Fruit fly (Drosophila melanogaster) whole organism, embryonic: Measurements from ENCODE around the gene dbe.

Source experiments
- Antp ChIP-seq: fragments of 200-800 bp; sonication (Bioruptor generic); optimal IDR thresholded peaks from 3 replicates; lab custom pipeline; 2016; ENCODE audit warnings: missing biosample characterization, missing genetic modification characterization
- Awh ChIP-seq: fragments of 200-800 bp; sonication (Bioruptor generic); IDR thresholded peaks from 2 replicates; pipeline ENCODE4, ENCODE4 v1.3.6; 2022; ENCODE audit warnings: missing biosample characterization, missing genetic modification characterization
- BtbVII ChIP-seq: fragments of 200-800 bp; sonication (Bioruptor generic); optimal IDR thresholded peaks from 3 replicates; lab custom pipeline; 2017; ENCODE audit warnings: missing biosample characterization, mild to moderate bottlenecking, missing genetic modification characterization
- CG10209 ChIP-seq: fragments of 200-800 bp; sonication (Bioruptor generic); optimal IDR thresholded peaks from 3 replicates; lab custom pipeline; 2017; ENCODE audit warnings: missing biosample characterization, mild to moderate bottlenecking, missing genetic modification characterization, missing genetic modification reagents
- CG10267 ChIP-seq: fragments of 200-800 bp; sonication (Bioruptor generic); optimal IDR thresholded peaks from 2 replicates; lab custom pipeline; 2018; ENCODE audit warnings: missing biosample characterization, mild to moderate bottlenecking, missing genetic modification characterization, moderate library complexity
- CG10565 ChIP-seq: fragments of 200-800 bp; sonication (Bioruptor generic); optimal IDR thresholded peaks from 3 replicates; lab custom pipeline; 2016; ENCODE audit warnings: missing biosample characterization, mild to moderate bottlenecking, missing genetic modification characterization
- CG10654 ChIP-seq: fragments of 200-800 bp; sonication (Bioruptor generic); optimal IDR thresholded peaks from 2 replicates; lab custom pipeline; 2016; ENCODE audit warnings: missing biosample characterization, missing genetic modification characterization
- CG11398 ChIP-seq: fragments of 200-800 bp; sonication (Bioruptor generic); optimal IDR thresholded peaks from 2 replicates; lab custom pipeline; 2016; ENCODE audit warnings: missing biosample characterization, missing genetic modification characterization
- CG12299 ChIP-seq: fragments of 200-800 bp; sonication (Bioruptor generic); optimal IDR thresholded peaks from 2 replicates; lab custom pipeline; 2018; ENCODE audit warnings: missing biosample characterization, mild to moderate bottlenecking, missing genetic modification characterization
- CG13624 ChIP-seq: fragments of 200-800 bp; sonication (Bioruptor generic); optimal IDR thresholded peaks from 2 replicates; lab custom pipeline; 2016; ENCODE audit warnings: missing biosample characterization, missing genetic modification characterization
- CG17361 ChIP-seq: fragments of 200-800 bp; sonication (Bioruptor generic); IDR thresholded peaks from 3 replicates; pipeline ENCODE4 v1.3.6; 2022; ENCODE audit warnings: missing biosample characterization, missing genetic modification characterization
- CG18011 ChIP-seq: fragments of 200-800 bp; sonication (Bioruptor generic); optimal IDR thresholded peaks from 2 replicates; lab custom pipeline; 2017; ENCODE audit warnings: missing biosample characterization, missing genetic modification characterization, mild to moderate bottlenecking, moderate library complexity, missing genotype
- CG18476 ChIP-seq: fragments of 200-800 bp; sonication (Bioruptor generic); optimal IDR thresholded peaks from 2 replicates; lab custom pipeline; 2016; ENCODE audit warnings: missing biosample characterization, mild to moderate bottlenecking, missing genetic modification characterization
- CG2116 ChIP-seq: fragments of 200-800 bp; sonication (Bioruptor generic); optimal IDR thresholded peaks from 3 replicates; lab custom pipeline; 2018; ENCODE audit warnings: missing biosample characterization, mild to moderate bottlenecking, missing genetic modification characterization
- CG2120 ChIP-seq: fragments of 200-800 bp; sonication (Bioruptor generic); optimal IDR thresholded peaks from 3 replicates; lab custom pipeline; 2016; ENCODE audit warnings: missing biosample characterization, missing genetic modification characterization
- CG4404 ChIP-seq: fragments of 200-800 bp; sonication (Bioruptor generic); IDR thresholded peaks from 2 replicates; pipeline ENCODE4 v1.3.6; 2022; ENCODE audit warnings: missing biosample characterization, missing genetic modification characterization
- CG4617 ChIP-seq: fragments of 200-800 bp; sonication (Bioruptor generic); optimal IDR thresholded peaks from 3 replicates; lab custom pipeline; 2016; ENCODE audit warnings: missing biosample characterization, missing genetic modification characterization, borderline replicate concordance
- CG4730 ChIP-seq: fragments of 200-800 bp; sonication (Bioruptor generic); IDR thresholded peaks from 2 replicates; pipeline ENCODE4 v1.3.6; 2022; ENCODE audit warnings: missing biosample characterization, missing genetic modification characterization
- CG9797 ChIP-seq: fragments of 200-800 bp; sonication (Bioruptor generic); optimal IDR thresholded peaks from 3 replicates; lab custom pipeline; 2018; ENCODE audit warnings: missing biosample characterization, mild to moderate bottlenecking, missing genetic modification characterization
- Dip3 ChIP-seq: fragments of 200-800 bp; sonication (Bioruptor generic); optimal IDR thresholded peaks from 3 replicates; lab custom pipeline; 2016; ENCODE audit warnings: missing biosample characterization, missing genetic modification characterization
- Ets65A ChIP-seq: fragments of 200-800 bp; sonication (Bioruptor generic); peaks from one replicate; lab custom pipeline; 2016; ENCODE audit warnings: missing biosample characterization, missing genetic modification characterization
- Ets97D ChIP-seq: fragments of 200-800 bp; sonication (Bioruptor generic); optimal IDR thresholded peaks from 3 replicates; lab custom pipeline; 2016; ENCODE audit warnings: missing biosample characterization, missing genetic modification characterization
- Hmx ChIP-seq: fragments of 200-800 bp; sonication (Bioruptor generic); optimal IDR thresholded peaks from 2 replicates; lab custom pipeline; 2016; ENCODE audit warnings: missing biosample characterization, missing genetic modification characterization
- Oaz ChIP-seq: fragments of 200-800 bp; sonication (Bioruptor generic); IDR thresholded peaks from 2 replicates; pipeline ENCODE4 v1.3.6; 2022; ENCODE audit warnings: missing biosample characterization, missing genetic modification characterization
- Optix ChIP-seq: fragments of 200-800 bp; sonication (Bioruptor generic); IDR thresholded peaks from 3 replicates; pipeline ENCODE4 v1.3.6; 2022; ENCODE audit warnings: missing biosample characterization, missing genetic modification characterization
- Stat92E ChIP-seq, 3 experiments: fragments of >200 bp in 2 of 3; fragments of 200-800 bp in 1 of 3; sonication (Bioruptor generic) in 1 of 3; optimal IDR thresholded peaks; 2 replicates each; lab custom pipeline; 2017 to 2019; ENCODE audit warnings: missing biosample characterization in 3 of 3, missing genetic modification characterization in 3 of 3, mild to moderate bottlenecking in 1 of 3, moderate library complexity in 1 of 3
- Vsx1 ChIP-seq: fragments of 200-800 bp; sonication (Bioruptor generic); optimal IDR thresholded peaks from 2 replicates; lab custom pipeline; 2017; ENCODE audit warnings: missing biosample characterization, mild to moderate bottlenecking, missing genetic modification characterization, missing genetic modification reagents
- YL-1 ChIP-seq: fragments of 200-800 bp; sonication (Bioruptor generic); optimal IDR thresholded peaks from 3 replicates; lab custom pipeline; 2017; ENCODE audit warnings: missing biosample characterization, mild to moderate bottlenecking, missing genetic modification characterization
- abd-A ChIP-seq: fragments of 200-800 bp; sonication (Bioruptor generic); optimal IDR thresholded peaks from 3 replicates; lab custom pipeline; 2019; ENCODE audit warnings: missing biosample characterization, mild to moderate bottlenecking, missing genetic modification characterization, moderate library complexity
- ato ChIP-seq: fragments of 200-800 bp; sonication (Bioruptor generic); IDR thresholded peaks from 2 replicates; pipeline ENCODE4 v1.3.6; 2022; ENCODE audit warnings: missing biosample characterization, missing genetic modification characterization; ENCODE audit not compliant: partially characterized antibody
- bab2 ChIP-seq: fragments of 200-800 bp; sonication (Bioruptor generic); optimal IDR thresholded peaks from 2 replicates; lab custom pipeline; 2016; ENCODE audit warnings: missing biosample characterization, missing genetic modification characterization
- chm ChIP-seq: fragments of 200-800 bp; sonication (Bioruptor generic); IDR thresholded peaks from 2 replicates; pipeline ENCODE4 v1.3.6; 2022; ENCODE audit warnings: missing biosample characterization, missing genetic modification characterization
- danr ChIP-seq: fragments of 200-800 bp; sonication (Bioruptor generic); IDR thresholded peaks from 2 replicates; pipeline ENCODE4 v1.3.6; 2022; ENCODE audit warnings: missing biosample characterization, missing genetic modification characterization
- disco-r ChIP-seq: fragments of 200-800 bp; sonication (Bioruptor generic); optimal IDR thresholded peaks from 2 replicates; lab custom pipeline; 2016; ENCODE audit warnings: missing biosample characterization, missing genetic modification characterization
- dm ChIP-seq: fragments of 200-800 bp; sonication (Bioruptor generic); optimal IDR thresholded peaks from 3 replicates; lab custom pipeline; 2016; ENCODE audit warnings: missing biosample characterization, missing genetic modification characterization
- dpn ChIP-seq, 2 experiments: fragments of 200-800 bp; sonication (Bioruptor generic); optimal IDR thresholded peaks; 3 replicates each; lab custom pipeline; 2016; ENCODE audit warnings: missing biosample characterization in 2 of 2, missing genetic modification characterization in 2 of 2
- dysf ChIP-seq: fragments of 200-800 bp; sonication (Bioruptor generic); IDR thresholded peaks from 3 replicates; pipeline ENCODE4 v1.3.6; 2022; ENCODE audit warnings: missing biosample characterization, missing genetic modification characterization
- en ChIP-seq: fragments of 200-800 bp; sonication (Bioruptor generic); optimal IDR thresholded peaks from 2 replicates; lab custom pipeline; 2016; ENCODE audit warnings: missing biosample characterization, missing genetic modification characterization
- esg ChIP-seq: fragments of 200-800 bp; sonication (Bioruptor generic); conservative IDR thresholded peaks from 2 replicates; pipeline ENCODE4 v1.3.6; 2022; ENCODE audit warnings: missing biosample characterization, missing genetic modification characterization
- fru ChIP-seq: fragments of >200 bp; optimal IDR thresholded peaks from 2 replicates; lab custom pipeline; 2017
- fu2 ChIP-seq: fragments of 200-800 bp; sonication (Bioruptor generic); optimal IDR thresholded peaks from 2 replicates; lab custom pipeline; 2016; ENCODE audit warnings: missing biosample characterization, missing genetic modification characterization
- klu ChIP-seq: fragments of 200-800 bp; sonication (Bioruptor generic); IDR thresholded peaks from 2 replicates; pipeline ENCODE4 v1.3.6; 2022; ENCODE audit warnings: missing biosample characterization, missing genetic modification characterization
- luna ChIP-seq: fragments of 200-800 bp; sonication (Bioruptor generic); optimal IDR thresholded peaks from 2 replicates; lab custom pipeline; 2016; ENCODE audit warnings: missing biosample characterization, missing genetic modification characterization
- nerfin-2 ChIP-seq: fragments of 200-800 bp; sonication (Bioruptor generic); IDR thresholded peaks from 2 replicates; pipeline ENCODE4 v1.3.6; 2022; ENCODE audit warnings: missing biosample characterization, missing genetic modification characterization; ENCODE audit not compliant: partially characterized antibody
- pb ChIP-seq: fragments of 200-800 bp; sonication (Bioruptor generic); optimal IDR thresholded peaks from 3 replicates; lab custom pipeline; 2016; ENCODE audit warnings: missing biosample characterization, missing genetic modification characterization
- sima ChIP-seq: fragments of 200-800 bp; sonication (Bioruptor generic); optimal IDR thresholded peaks from 2 replicates; lab custom pipeline; 2016; ENCODE audit warnings: missing biosample characterization, missing genetic modification characterization
- sqz ChIP-seq: fragments of 200-800 bp; sonication (Bioruptor generic); optimal IDR thresholded peaks from 3 replicates; lab custom pipeline; 2018; ENCODE audit warnings: missing biosample characterization, mild to moderate bottlenecking, missing genetic modification characterization
- tna ChIP-seq: fragments of 200-800 bp; sonication (Bioruptor generic); IDR thresholded peaks from 2 replicates; pipeline ENCODE4 v1.3.6; 2022; ENCODE audit warnings: missing biosample characterization, missing genetic modification characterization; ENCODE audit not compliant: partially characterized antibody
- tx ChIP-seq: fragments of 200-800 bp; sonication (Bioruptor generic); optimal IDR thresholded peaks from 2 replicates; lab custom pipeline; 2016; ENCODE audit warnings: missing biosample characterization, missing genetic modification characterization
- yki ChIP-seq: fragments of >200 bp; optimal IDR thresholded peaks from 3 replicates; lab custom pipeline; 2018
- zen ChIP-seq: fragments of 200-800 bp; sonication (Bioruptor generic); optimal IDR thresholded peaks from 3 replicates; lab custom pipeline; 2018; ENCODE audit warnings: missing biosample characterization, mild to moderate bottlenecking, missing genetic modification characterization, moderate library complexity

The dbe gene

dm6 chr2L:847189-847987, 22.3 kb downstream of the dbe start (continued):
- TF ChIP-seq Antp (GFP tag; lab: Kevin White, UChicago) (no peak), dm (GFP tag; lab: Kevin White, UChicago) (no peak), CG4617 (GFP tag; lab: Kevin White, UChicago) (no peak), Vsx1 (no peak), CG11398 (GFP tag; lab: Kevin White, UChicago) (no peak), Ets65A (GFP tag; lab: Kevin White, UChicago) (no peak), CG4404 (no peak), CG10565 (GFP tag; lab: Kevin White, UChicago) (no peak), CG2120 (peak; percentile 12), abd-A (tag; lab: Kevin White, UChicago) (no peak), CG18011 (no peak), tx (GFP tag; lab: Kevin White, UChicago) (no peak), chm (no peak), yki (lab: Kevin White, UChicago) (no peak), sqz (GFP tag; lab: Kevin White, UChicago) (no peak), pb (no peak), danr (GFP tag; lab: Robert Waterston, UW) (no peak), Optix (GFP tag; lab: Robert Waterston, UW) (no peak), BtbVII (GFP tag; lab: Kevin White, UChicago) (no peak), zen (no peak), CG17361 (GFP tag; lab: Robert Waterston, UW) (peak; percentile 68; the same call in 2 of the 3 replicates), CG18476 (GFP tag; lab: Kevin White, UChicago) (no peak), fru (lab: Kevin White, UChicago) (no peak), dysf (GFP tag; lab: Robert Waterston, UW) (no peak), en (GFP tag; lab: Kevin White, UChicago) (no peak), CG12299 (tag; lab: Kevin White, UChicago) (no peak), Dip3 (GFP tag; lab: Kevin White, UChicago) (no peak), nerfin-2 (GFP tag; lab: Robert Waterston, UW) (no peak), luna (GFP tag; lab: Kevin White, UChicago) (no peak), tna (GFP tag; lab: Robert Waterston, UW) (no peak), Awh (GFP tag; lab: Robert Waterston, UW) (no peak), sima (GFP tag; lab: Kevin White, UChicago) (no peak), Ets97D (no peak), CG10654 (GFP tag; lab: Kevin White, UChicago) (no peak), disco-r (no peak), CG2116 (GFP tag; lab: Kevin White, UChicago) (no peak), CG10267 (tag; lab: Kevin White, UChicago) (no peak), dpn (GFP tag; optimal IDR thresholded peaks at IDR 0.05; lab: Kevin White, UChicago) (peak in 1 of 2 experiments; percentile 13), CG10209 (GFP tag; lab: Kevin White, UChicago) (no peak), CG9797 (GFP tag; lab: Kevin White, UChicago) (no peak), CG4730 (GFP tag; lab: Robert Waterston, UW) (no peak), CG13624 (no peak), esg (GFP tag; lab: Robert Waterston, UW) (no peak), Hmx (GFP tag; lab: Kevin White, UChicago) (no peak), fu2 (GFP tag; lab: Kevin White, UChicago) (no peak), klu (GFP tag; lab: Robert Waterston, UW) (no peak), ato (no peak), YL-1 (GFP tag; lab: Kevin White, UChicago) (no peak), bab2 (GFP tag; lab: Kevin White, UChicago) (no peak), Stat92E (GFP tag; optimal IDR thresholded peaks at IDR 0.05; lab: Kevin White, UChicago) (no peak), Oaz (GFP tag; lab: Robert Waterston, UW) (no peak)
